Fruit fly (Drosophila melanogaster) whole organism: ENCODE results near the gene Dr.

Source experiments
- CG8478 ChIP-seq: fragments of >200 bp; optimal IDR thresholded peaks from 2 replicates; lab custom pipeline; 2018; ENCODE audit warnings: inconsistent platforms
- Dll ChIP-seq: fragments of >200 bp; optimal IDR thresholded peaks from 2 replicates; lab custom pipeline; 2017
- EcR ChIP-seq, 2 experiments: fragments of >200 bp; optimal IDR thresholded peaks; 2 replicates each; lab custom pipeline; 2017; ENCODE audit warnings: missing biosample characterization in 2 of 2, missing genetic modification characterization in 2 of 2, missing genetic modification reagents in 2 of 2
- pan ChIP-seq: fragments of >200 bp; optimal IDR thresholded peaks from 2 replicates; lab custom pipeline; 2017
- psq ChIP-seq: fragments of >200 bp; optimal IDR thresholded peaks from 2 replicates; lab custom pipeline; 2017
- usp ChIP-seq: fragments of >200 bp; optimal IDR thresholded peaks from 2 replicates; lab custom pipeline; 2017; ENCODE audit warnings: missing biosample characterization, missing genetic modification characterization, mixed read lengths

Gene Dr

dm6 chr3R:29608177-29608576, 52.0 kb downstream of the Dr start, which contains the start of gene Diedel2:
Gene Diedel2, plus strand, starts transcription at chr3R:29608477.
- TF ChIP-seq Dll (lab: Kevin White, UChicago) (no peak), pan (lab: Kevin White, UChicago) (no peak), psq (lab: Kevin White, UChicago) (no peak), CG8478 (no peak), usp (GFP tag; lab: Kevin White, UChicago) (no peak), EcR (GFP tag; optimal IDR thresholded peaks at IDR 0.05; lab: Kevin White, UChicago) (no peak)

- TF ChIP-seq Dll (lab: Kevin White, UChicago) (no peak), psq (lab: Kevin White, UChicago) (no peak), pan (lab: Kevin White, UChicago) (no peak), usp (GFP tag; lab: Kevin White, UChicago) (no peak), EcR (GFP tag; optimal IDR thresholded peaks at IDR 0.05; lab: Kevin White, UChicago) (no peak), CG8478 (no peak)
Measured at dm6 chr3R:29610958-29611357, 54.8 kb downstream of the Dr start.
